Worm (Caenorhabditis elegans) whole organism, L2 larva: ENCODE data around the gene F54D5.24.
A peak's percentile ranks its signal among the peaks of the same experiment; 100 is the strongest.

Experiments used
- C34F6.9 ChIP-seq: fragments of 150-350 bp; optimal IDR thresholded peaks from 2 replicates; lab custom pipeline; 2014; ENCODE audit warnings: missing biosample characterization, missing genetic modification characterization
- F13H6.1 ChIP-seq: sonication (generic microtip); optimal IDR thresholded peaks from 2 replicates; lab custom pipeline; 2016; ENCODE audit warnings: missing genetic modification characterization, missing compliant biosample characterization
- crh-2 ChIP-seq: sonication (generic microtip); optimal IDR thresholded peaks from 2 replicates; lab custom pipeline; 2017; ENCODE audit warnings: missing biosample characterization, missing genetic modification characterization
- elt-1 ChIP-seq: fragments of 150-350 bp; optimal IDR thresholded peaks from 2 replicates; lab custom pipeline; 2014; ENCODE audit warnings: missing biosample characterization, missing genetic modification characterization
- fos-1 ChIP-seq: fragments of 150-350 bp; optimal IDR thresholded peaks from 2 replicates; lab custom pipeline; 2014; ENCODE audit warnings: missing biosample characterization, missing genetic modification characterization
- mab-5 ChIP-seq: fragments of 150-350 bp; optimal IDR thresholded peaks from 2 replicates; lab custom pipeline; 2014; ENCODE audit warnings: missing biosample characterization, missing genetic modification characterization
- mbf-1 ChIP-seq: sonication (generic microtip); optimal IDR thresholded peaks from 2 replicates; lab custom pipeline; 2017; ENCODE audit warnings: missing biosample characterization, missing genetic modification characterization
- nhr-129 ChIP-seq: fragments of 150-350 bp; optimal IDR thresholded peaks from 2 replicates; lab custom pipeline; 2014; ENCODE audit warnings: missing biosample characterization, missing genetic modification characterization
- nhr-6 ChIP-seq: fragments of 150-350 bp; optimal IDR thresholded peaks from 2 replicates; lab custom pipeline; 2014; ENCODE audit warnings: missing biosample characterization, missing genetic modification characterization
- sma-9 ChIP-seq, 2 experiments: fragments of 150-350 bp in 1 of 2; sonication (generic microtip) in 1 of 2; optimal IDR thresholded peaks; 2 replicates each; lab custom pipeline; 2014 to 2016; ENCODE audit warnings: missing genetic modification characterization in 2 of 2, mild to moderate bottlenecking in 1 of 2, missing biosample characterization in 1 of 2, missing compliant biosample characterization in 1 of 2, missing genetic modification reagents in 1 of 2, moderate library complexity in 1 of 2
- unc-55 ChIP-seq: fragments of 150-350 bp; sonication (generic microtip); optimal IDR thresholded peaks from 3 replicates; lab custom pipeline; 2014; ENCODE audit warnings: missing biosample characterization, missing genetic modification reagents, missing genetic modification characterization

F54D5.24 gene

DNA sequence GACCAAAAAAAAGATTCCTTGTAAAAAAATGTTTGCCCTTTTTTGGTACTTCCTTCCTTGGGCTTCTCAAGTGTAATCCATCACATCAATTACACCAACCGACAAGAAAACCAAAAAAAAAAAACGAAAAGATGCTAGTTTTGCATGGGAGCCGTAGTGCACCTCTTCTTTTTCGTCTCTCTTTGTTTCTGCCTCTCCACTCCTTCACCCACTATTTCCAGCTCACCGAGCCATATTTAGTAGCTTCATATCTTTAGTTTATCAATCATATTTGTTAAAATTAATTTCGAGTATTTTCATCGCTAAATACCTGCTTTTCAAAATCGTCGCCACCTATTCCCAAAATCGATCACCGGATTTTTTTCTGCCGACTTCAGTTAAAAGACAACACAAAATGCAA is 45.0 kb downstream of the F54D5.24 start, which contains the start of gene F07A11.4:
F07A11.4 (plus strand) TSS at position 301 of the 400 bp plus-strand sequence.
- TF ChIP-seq nhr-6 (tag; lab: Kevin White, UChicago) (no peak), unc-55 (GFP tag; lab: Kevin White, UChicago) (peak; percentile 12), elt-1 (tag; lab: Kevin White, UChicago) (no peak)

DNA sequence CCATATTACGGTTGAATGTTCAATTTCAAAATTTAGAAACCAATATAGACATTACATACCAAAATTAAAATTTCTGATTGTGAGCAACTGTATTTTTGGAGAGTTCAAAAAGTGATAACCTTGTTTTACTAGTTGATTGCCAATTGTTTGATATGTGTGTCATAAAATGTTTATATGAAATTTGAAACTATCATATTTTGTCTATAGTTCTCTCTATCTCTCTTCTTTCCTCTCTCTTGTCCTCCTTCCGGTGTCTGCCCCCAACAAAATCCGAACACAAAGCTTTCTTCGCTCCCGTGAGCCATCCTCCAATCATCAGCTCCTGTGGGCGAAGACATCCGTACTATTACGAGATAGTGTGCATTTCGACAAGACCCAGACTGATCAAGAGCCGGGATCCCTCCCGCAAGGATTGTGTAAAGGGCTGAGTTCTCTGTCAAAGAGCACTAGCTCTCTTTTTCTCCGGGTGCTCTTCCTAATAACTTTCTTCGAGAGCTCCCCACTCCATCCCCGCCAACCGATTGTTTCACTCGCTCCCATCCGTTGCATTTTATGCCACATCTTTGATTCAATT is 46.7 kb downstream of the F54D5.24 start:
- TF ChIP-seq mbf-1 (tag; lab: Kevin White, UChicago) = no peak
- TF ChIP-seq C34F6.9 = peak; percentile 23
- TF ChIP-seq F13H6.1 (tag; lab: Kevin White, UChicago) = peak; percentile 58
- TF ChIP-seq mab-5 = no peak
- peak; percentile 10 for TF ChIP-seq sma-9 (GFP tag; optimal IDR thresholded peaks at IDR 0.05; lab: Kevin White, UChicago)
- TF ChIP-seq sma-9 (tag; optimal IDR thresholded peaks at IDR 0.05; lab: Kevin White, UChicago) = no peak
- TF ChIP-seq nhr-129 = peak; percentile 40

DNA sequence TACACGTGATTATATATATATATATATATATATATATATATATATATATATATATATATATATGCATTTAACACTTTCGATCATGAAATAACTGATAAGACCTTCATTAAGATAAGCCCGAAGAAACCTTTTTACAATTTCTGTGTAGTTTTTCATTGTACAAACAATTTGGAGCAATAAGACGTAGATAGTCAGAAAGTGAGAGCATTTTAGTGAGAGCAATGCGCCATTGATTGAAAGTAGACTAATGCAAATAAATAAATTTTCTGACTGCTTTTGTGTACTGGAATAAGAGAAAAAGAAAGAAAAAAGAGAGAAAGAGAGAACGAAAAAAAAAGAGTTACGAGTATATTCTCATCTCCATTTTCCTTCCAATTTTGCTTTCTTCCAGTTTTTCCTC is 48.9 kb downstream of the F54D5.24 start:
- TF ChIP-seq sma-9 (GFP tag; optimal IDR thresholded peaks at IDR 0.05; lab: Kevin White, UChicago) = peak; percentile 12
- TF ChIP-seq sma-9 (tag; optimal IDR thresholded peaks at IDR 0.05; lab: Kevin White, UChicago) = no peak
- peak; percentile 3 for TF ChIP-seq crh-2 (tag; lab: Kevin White, UChicago)
- peak; percentile 68 for TF ChIP-seq unc-55 (GFP tag; lab: Kevin White, UChicago)
- TF ChIP-seq fos-1 (tag; lab: Kevin White, UChicago) = peak; percentile 63
- TF ChIP-seq mab-5 = no peak
